Worm (Caenorhabditis elegans) whole organism, L1 larva: ENCODE results near the gene srw-34.

Experiments
- blmp-1 ChIP-seq: fragments of 150-350 bp; optimal IDR thresholded peaks from 2 replicates; lab custom pipeline; 2014; ENCODE audit warnings: missing biosample characterization, missing genetic modification characterization
- lin-39 ChIP-seq: fragments of 150-350 bp; optimal IDR thresholded peaks from 2 replicates; lab custom pipeline; 2014; ENCODE audit warnings: missing biosample characterization, missing genetic modification reagents, missing genetic modification characterization
- nhr-19 ChIP-seq: fragments of 200-800 bp; sonication (Bioruptor generic); conservative IDR thresholded peaks from 2 replicates; pipeline ENCODE4 v1.3.6; 2022; ENCODE audit warnings: missing genetic modification characterization, missing compliant biosample characterization
- swsn-7 ChIP-seq: sonication (generic microtip); optimal IDR thresholded peaks from 2 replicates; lab custom pipeline; 2016; ENCODE audit warnings: missing genetic modification characterization, missing compliant biosample characterization

ce11 chrV:16494359-16494758 is 27.8 kb downstream of the srw-34 start, which contains the start of gene comt-2:
- TF ChIP-seq nhr-19 (GFP tag; lab: Robert Waterston, UW), result no peak
- TF ChIP-seq lin-39, result no peak
- no peak for TF ChIP-seq blmp-1
- TF ChIP-seq swsn-7 (tag; lab: Kevin White, UChicago), result no peak
